Fruit fly (Drosophila melanogaster): ENCODE measurements around the gene Amun.

The Amun gene

dm6 chrX:11681558-11682551, 33.5 kb downstream of the Amun start (continued):
- peak; percentile 28; the same call in 1 of the 2 replicates for TF ChIP-seq Gug (GFP tag; IDR thresholded peaks at IDR 0.05)
- TF ChIP-seq ss (GFP tag; optimal IDR thresholded peaks at IDR 0.05): peak; percentile 54 to 76
- TF ChIP-seq CG11902 (GFP tag; optimal IDR thresholded peaks at IDR 0.05): peak; percentile 55
- TF ChIP-seq Blimp-1 (GFP tag; optimal IDR thresholded peaks at IDR 0.05): peak; percentile 28
- peak; percentile 71 for TF ChIP-seq cyc (GFP tag; optimal IDR thresholded peaks at IDR 0.05)
- peak; percentile 79 for TF ChIP-seq CG10631 (GFP tag; optimal IDR thresholded peaks at IDR 0.05)
- peak; percentile 33 for TF ChIP-seq fd85E (GFP tag; optimal IDR thresholded peaks at IDR 0.05)
- peak; percentile 56 for TF ChIP-seq net (GFP tag; optimal IDR thresholded peaks at IDR 0.05)
- peak; percentile 76 for TF ChIP-seq Smox (GFP tag; optimal IDR thresholded peaks at IDR 0.05)
- TF ChIP-seq CG32006 (GFP tag; optimal IDR thresholded peaks at IDR 0.05): peak; percentile 53
- TF ChIP-seq Eip78C (GFP tag): peak; percentile 81
- peak; percentile 41 for TF ChIP-seq CG15336 (GFP tag; IDR thresholded peaks at IDR 0.05)
- TF ChIP-seq acj6 (GFP tag; optimal IDR thresholded peaks at IDR 0.05): peak; percentile 58
- TF ChIP-seq CG8319 (GFP tag; optimal IDR thresholded peaks at IDR 0.05): peak; percentile 27
- peak; percentile 58 for TF ChIP-seq OdsH (GFP tag; optimal IDR thresholded peaks at IDR 0.05)
- peak; percentile 81 for TF ChIP-seq vri (GFP tag; optimal IDR thresholded peaks at IDR 0.05)
- TF ChIP-seq CG11294 (GFP tag; IDR thresholded peaks at IDR 0.05): no peak
- TF ChIP-seq CG34406 (GFP tag; optimal IDR thresholded peaks at IDR 0.05): peak; percentile 40
- peak; percentile 45 for TF ChIP-seq CG6792 (GFP tag; optimal IDR thresholded peaks at IDR 0.05)
- TF ChIP-seq CG7368 (GFP tag; optimal IDR thresholded peaks at IDR 0.05): peak; percentile 28
- peak; percentile 52 for TF ChIP-seq CG3032 (tag; optimal IDR thresholded peaks at IDR 0.05)
- TF ChIP-seq salr (GFP tag; optimal IDR thresholded peaks at IDR 0.05): peak in 1 of 2 experiments; percentile 11

DNA sequence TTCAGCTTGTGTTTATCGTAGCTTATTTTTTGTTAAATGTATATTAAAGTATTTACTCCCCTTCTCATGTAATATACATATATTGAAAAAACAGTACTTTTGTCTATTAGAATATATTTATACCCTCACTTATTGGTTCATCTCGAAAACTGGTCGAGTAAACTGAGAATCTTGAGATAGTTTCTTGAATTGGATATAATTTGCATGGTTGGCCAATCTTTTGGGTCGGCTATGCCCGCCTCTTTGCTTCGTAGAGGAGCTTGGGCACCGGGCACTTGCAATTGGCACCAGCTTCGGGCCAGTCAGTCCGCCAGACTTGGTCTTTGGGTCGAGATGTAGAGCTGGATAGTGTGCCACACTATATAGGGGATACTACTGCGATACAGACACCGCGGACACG, 35.0 kb downstream of the Amun start:
- TF ChIP-seq Sox15 (GFP tag; optimal IDR thresholded peaks at IDR 0.05) (no peak), Hr4 (GFP tag; optimal IDR thresholded peaks at IDR 0.05) (peak; percentile 18), CG34406 (GFP tag; optimal IDR thresholded peaks at IDR 0.05) (no peak), Sox14 (GFP tag; optimal IDR thresholded peaks at IDR 0.05) (no peak), acj6 (GFP tag; optimal IDR thresholded peaks at IDR 0.05) (no peak), topi (GFP tag; optimal IDR thresholded peaks at IDR 0.05) (no peak), Eip78C (GFP tag) (peak; percentile 48), pdm3 (GFP tag; optimal IDR thresholded peaks at IDR 0.05) (no peak), CG32006 (GFP tag; optimal IDR thresholded peaks at IDR 0.05) (peak; percentile 22), Eip93F (GFP tag; optimal IDR thresholded peaks at IDR 0.05) (no peak), svp (GFP tag) (peak; percentile 44), salr (GFP tag; optimal IDR thresholded peaks at IDR 0.05) (no peak), dsx (GFP tag; optimal IDR thresholded peaks at IDR 0.05; ENCODE audit: poor library complexity, severe bottlenecking) (no peak)

dm6 chrX:11679461-11679860, 35.9 kb downstream of the Amun start:
- TF ChIP-seq vri (GFP tag; optimal IDR thresholded peaks at IDR 0.05) (peak; percentile 30), CG8119 (GFP tag; IDR thresholded peaks at IDR 0.05) (peak; percentile 29; the same call in 2 of the 3 replicates), Hr39 (GFP tag; optimal IDR thresholded peaks at IDR 0.05) (no peak), CG11294 (GFP tag; IDR thresholded peaks at IDR 0.05) (no peak), esn (GFP tag; optimal IDR thresholded peaks at IDR 0.05) (peak; percentile 1), CG6808 (GFP tag; optimal IDR thresholded peaks at IDR 0.05) (peak; percentile 8), CG6163 (GFP tag; IDR thresholded peaks at IDR 0.05) (0 out of 3 replicates have a peak, but pooled peaks have one; percentile 31), CG1621 (tag; optimal IDR thresholded peaks at IDR 0.05) (peak; percentile 83), Sox14 (GFP tag; optimal IDR thresholded peaks at IDR 0.05) (peak; percentile 24), fkh (GFP tag; optimal IDR thresholded peaks at IDR 0.05) (peak; percentile 51), ss (GFP tag; optimal IDR thresholded peaks at IDR 0.05) (peak in 1 of 2 experiments; percentile 40)

All from whole organism, prepupa.